Worm (Caenorhabditis elegans): Measurements from ENCODE around the gene Y53G8AM.7.
A peak's percentile ranks its signal among the peaks of the same experiment; 100 is the strongest.

Gene Y53G8AM.7

ce11 chrIII:3250596-3251112, 15.8 kb downstream of the Y53G8AM.7 start, which contains the start of gene Y53G8AL.4 (continued):
- no peak for TF ChIP-seq lsl-1 (GFP tag; optimal IDR thresholded peaks at IDR 0.05)
- no peak for TF ChIP-seq Y53G8AR.9 (GFP tag; conservative IDR thresholded peaks at IDR 0.05)
- no peak for TF ChIP-seq rpc-1 (optimal IDR thresholded peaks at IDR 0.05)
- TF ChIP-seq rpc-1 (tag; optimal IDR thresholded peaks at IDR 0.05) = no peak
- no peak for TF ChIP-seq F55B11.4 (tag; optimal IDR thresholded peaks at IDR 0.05; ENCODE audit: borderline replicate concordance, insufficient read depth)
- no peak for TF ChIP-seq ztf-28 (GFP tag; IDR thresholded peaks at IDR 0.05)

- TF ChIP-seq lsy-27 (tag; optimal IDR thresholded peaks at IDR 0.05; ENCODE audit: borderline replicate concordance, insufficient read depth) (no peak), nhr-179 (tag; optimal IDR thresholded peaks at IDR 0.05) (peak; percentile 8), zim-3 (tag; optimal IDR thresholded peaks at IDR 0.05) (peak; percentile 73), Y53F4B.3 (GFP tag; IDR thresholded peaks at IDR 0.05) (no peak; the same call in 1 of the 2 replicates), B0336.3 (GFP tag; IDR thresholded peaks at IDR 0.05) (peak; percentile 33; the same call in 1 of the 2 replicates), dpff-1 (tag; optimal IDR thresholded peaks at IDR 0.05) (peak; percentile 38), nhr-120 (GFP tag; IDR thresholded peaks at IDR 0.05) (0 out of 2 replicates have a peak, but pooled peaks have one; percentile 64), hmg-1.2 (GFP tag; IDR thresholded peaks at IDR 0.05) (peak; percentile 48), ztf-25 (GFP tag; IDR thresholded peaks at IDR 0.05) (peak; percentile 82), ceh-100 (GFP tag; IDR thresholded peaks at IDR 0.05) (peak; percentile 47), lin-40 (tag; optimal IDR thresholded peaks at IDR 0.05) (no peak), zfh-2 (GFP tag; conservative IDR thresholded peaks at IDR 0.05) (no peak), dox-1 (GFP tag; IDR thresholded peaks at IDR 0.05) (no peak), hlh-12 (tag; optimal IDR thresholded peaks at IDR 0.05) (no peak), F57A8.1 (GFP tag; optimal IDR thresholded peaks at IDR 0.05) (no peak), C17E4.6 (GFP tag; IDR thresholded peaks at IDR 0.05) (no peak), T26A5.8 (tag; optimal IDR thresholded peaks at IDR 0.05) (peak; percentile 7), lag-1 (GFP tag; IDR thresholded peaks at IDR 0.05) (no peak), unc-130 (GFP tag; optimal IDR thresholded peaks at IDR 0.05) (peak; percentile 46), lin-26 (GFP tag; IDR thresholded peaks at IDR 0.05) (peak; percentile 91; the same call in 1 of the 2 replicates), Y67H2A.10 (GFP tag; conservative IDR thresholded peaks at IDR 0.05) (no peak), sdz-38 (tag; optimal IDR thresholded peaks at IDR 0.05) (no peak), dpl-1 (GFP tag; optimal IDR thresholded peaks at IDR 0.05) (no peak), gei-17 (GFP tag; optimal IDR thresholded peaks at IDR 0.05) (no peak), ztf-18 (tag; optimal IDR thresholded peaks at IDR 0.05) (peak; percentile 73), hlh-26 (GFP tag; conservative IDR thresholded peaks at IDR 0.05) (no peak), mxl-1 (tag; optimal IDR thresholded peaks at IDR 0.05) (peak; percentile 88), ztf-6 (GFP tag; IDR thresholded peaks at IDR 0.05) (no peak), B0261.1 (tag; optimal IDR thresholded peaks at IDR 0.05) (peak; percentile 91), hrde-1 (tag; optimal IDR thresholded peaks at IDR 0.05; ENCODE audit: borderline replicate concordance) (peak; percentile 81), lsl-1 (GFP tag; optimal IDR thresholded peaks at IDR 0.05) (peak; percentile 49), let-607 (tag; optimal IDR thresholded peaks at IDR 0.05) (peak; percentile 0 to 53), B0019.2 (GFP tag; conservative IDR thresholded peaks at IDR 0.05) (no peak), F39B2.1 (GFP tag; IDR thresholded peaks at IDR 0.05) (no peak), cebp-2 (GFP tag; IDR thresholded peaks at IDR 0.05) (peak; percentile 90), cebp-1 (GFP tag; IDR thresholded peaks at IDR 0.05) (no peak), cebp-1 (tag; optimal IDR thresholded peaks at IDR 0.05) (no peak), attf-3 (GFP tag; conservative IDR thresholded peaks at IDR 0.05) (no peak), K12H6.12 (tag; optimal IDR thresholded peaks at IDR 0.05) (no peak), somi-1 (GFP tag; optimal IDR thresholded peaks at IDR 0.05) (no peak), attf-5 (GFP tag; optimal IDR thresholded peaks at IDR 0.05) (peak; percentile 36), F55B11.4 (tag; optimal IDR thresholded peaks at IDR 0.05; ENCODE audit: borderline replicate concordance, insufficient read depth) (no peak), lir-1 (GFP tag; conservative IDR thresholded peaks at IDR 0.05) (no peak)
Measured at ce11 chrIII:3249038-3249420, 17.5 kb downstream of the Y53G8AM.7 start.
